Fruit fly (Drosophila melanogaster) Kc167 (cell line): ENCODE results near the gene Ilp8.

ENCODE experiments used
- Myc ChIP-seq: fragments of >200 bp; optimal IDR thresholded peaks from 2 replicates; lab custom pipeline; 2017; ENCODE audit warnings: missing external identifiers
- Sin3A ChIP-seq: fragments of >200 bp; optimal IDR thresholded peaks from 2 replicates; lab custom pipeline; 2018; ENCODE audit warnings: missing external identifiers
- h ChIP-seq: fragments of >200 bp; optimal IDR thresholded peaks from 3 replicates; lab custom pipeline; 2018; ENCODE audit warnings: missing external identifiers
- insv ChIP-seq: fragments of >200 bp; optimal IDR thresholded peaks from 3 replicates; lab custom pipeline; 2018; ENCODE audit warnings: missing external identifiers
- psq ChIP-seq: fragments of >200 bp; optimal IDR thresholded peaks from 2 replicates; lab custom pipeline; 2017; ENCODE audit warnings: missing external identifiers
- ttk ChIP-seq: sonication (Bioruptor generic); optimal IDR thresholded peaks from 2 replicates; lab custom pipeline; 2017; ENCODE audit warnings: missing external identifiers

The Ilp8 gene

dm6 chr3L:17042297-17042921 lies 10.5 kb upstream of the Ilp8 start, which contains the start of the genes scaf6 and Papst2:
TSS of gene scaf6 (minus strand) at chr3L:17042574.
TSS of gene Papst2 (plus strand) at chr3L:17042797.
- TF ChIP-seq ttk (lab: Kevin White, UChicago): no peak
- no peak for TF ChIP-seq h
- no peak for TF ChIP-seq Sin3A
- no peak for TF ChIP-seq insv (lab: Kevin White, UChicago)

dm6 chr3L:17035492-17035891 lies 3.6 kb upstream of the Ilp8 start, which contains the start of gene beg:
TSS of gene beg (plus strand) at chr3L:17035668.
- TF ChIP-seq Sin3A: no peak
- no peak for TF ChIP-seq ttk (lab: Kevin White, UChicago)
- no peak for TF ChIP-seq psq (lab: Kevin White, UChicago)
- no peak for TF ChIP-seq h
- TF ChIP-seq Myc (lab: Kevin White, UChicago): no peak
- no peak for TF ChIP-seq insv (lab: Kevin White, UChicago)

- TF ChIP-seq h (no peak), ttk (lab: Kevin White, UChicago) (no peak), Sin3A (no peak), insv (lab: Kevin White, UChicago) (no peak), Myc (lab: Kevin White, UChicago) (no peak)
These were observed 1.4 kb upstream of the Ilp8 start for dm6 chr3L:17033309-17033708.

- TF ChIP-seq ttk (lab: Kevin White, UChicago): no peak
- TF ChIP-seq h: no peak
- no peak for TF ChIP-seq psq (lab: Kevin White, UChicago)
- TF ChIP-seq insv (lab: Kevin White, UChicago): no peak
- no peak for TF ChIP-seq Myc (lab: Kevin White, UChicago)
- no peak for TF ChIP-seq Sin3A
These were observed 4.6 kb downstream of the Ilp8 start, which contains the start of gene CG7730 for dm6 chr3L:17027310-17027709. TSS of gene CG7730 (plus strand) at chr3L:17027515.

dm6 chr3L:17024095-17024639 lies 7.7 kb downstream of the Ilp8 start, which contains the start of gene Fit2:
TSS of gene Fit2 (plus strand) at chr3L:17024328.
- TF ChIP-seq Sin3A: no peak
- TF ChIP-seq psq (lab: Kevin White, UChicago): no peak
- no peak for TF ChIP-seq insv (lab: Kevin White, UChicago)
- no peak for TF ChIP-seq Myc (lab: Kevin White, UChicago)
- TF ChIP-seq h: no peak
- no peak for TF ChIP-seq ttk (lab: Kevin White, UChicago)

dm6 chr3L:17023641-17024040 lies 8.2 kb downstream of the Ilp8 start, which contains the start of gene a10:
TSS of gene a10 (minus strand) at chr3L:17023741.
- TF ChIP-seq psq (lab: Kevin White, UChicago) (no peak), Myc (lab: Kevin White, UChicago) (no peak), insv (lab: Kevin White, UChicago) (no peak), ttk (lab: Kevin White, UChicago) (no peak), h (no peak), Sin3A (no peak)

- TF ChIP-seq Sin3A: no peak
- TF ChIP-seq psq (lab: Kevin White, UChicago): no peak
- TF ChIP-seq Myc (lab: Kevin White, UChicago): no peak
- no peak for TF ChIP-seq h
- no peak for TF ChIP-seq insv (lab: Kevin White, UChicago)
- TF ChIP-seq ttk (lab: Kevin White, UChicago): no peak
These were observed 9.1 kb downstream of the Ilp8 start, which contains the start of gene CG6652 for dm6 chr3L:17022756-17023155. TSS of gene CG6652 (minus strand) at chr3L:17022856.

dm6 chr3L:17016576-17016917 lies 15.3 kb downstream of the Ilp8 start:
- no peak for TF ChIP-seq Sin3A
- TF ChIP-seq ttk (lab: Kevin White, UChicago): no peak
- TF ChIP-seq h: no peak
- TF ChIP-seq psq (lab: Kevin White, UChicago): no peak
- no peak for TF ChIP-seq insv (lab: Kevin White, UChicago)

- no peak for TF ChIP-seq h
- no peak for TF ChIP-seq insv (lab: Kevin White, UChicago)
- TF ChIP-seq Sin3A: no peak
- no peak for TF ChIP-seq ttk (lab: Kevin White, UChicago)
- no peak for TF ChIP-seq Myc (lab: Kevin White, UChicago)
- no peak for TF ChIP-seq psq (lab: Kevin White, UChicago)
These were observed 16.0 kb downstream of the Ilp8 start, which contains the start of the genes CG6664 and CG7728 for dm6 chr3L:17015663-17016575. TSS of gene CG6664 (minus strand) at chr3L:17016180. TSS of gene CG7728 (plus strand) at chr3L:17016536.

dm6 chr3L:17012017-17012719 lies 19.7 kb downstream of the Ilp8 start, which contains the start of gene CG3764:
TSS of gene CG3764 (minus strand) at chr3L:17012565.
- no peak for TF ChIP-seq h
- no peak for TF ChIP-seq psq (lab: Kevin White, UChicago)
- TF ChIP-seq insv (lab: Kevin White, UChicago): no peak
- TF ChIP-seq Myc (lab: Kevin White, UChicago): no peak
- no peak for TF ChIP-seq ttk (lab: Kevin White, UChicago)
- no peak for TF ChIP-seq Sin3A

dm6 chr3L:17011351-17012016 lies 20.4 kb downstream of the Ilp8 start:
- TF ChIP-seq insv (lab: Kevin White, UChicago) (no peak), Sin3A (no peak), Myc (lab: Kevin White, UChicago) (no peak), ttk (lab: Kevin White, UChicago) (no peak), psq (lab: Kevin White, UChicago) (no peak), h (no peak)
